Worm (Caenorhabditis elegans) whole organism, early embryonic: ENCODE results near the gene F31B9.3.

Experiments
- ama-1 ChIP-seq: fragments of 150-350 bp; optimal IDR thresholded peaks from 2 replicates; lab custom pipeline; 2014
- ets-7 ChIP-seq: sonication (generic microtip); optimal IDR thresholded peaks from 2 replicates; lab custom pipeline; 2016; ENCODE audit warnings: missing genotype, missing genetic modification characterization, missing compliant biosample characterization
- hmg-4 ChIP-seq: fragments of 200-800 bp; sonication (Bioruptor generic); optimal IDR thresholded peaks from 2 replicates; lab custom pipeline; 2018; ENCODE audit warnings: mild to moderate bottlenecking, missing genetic modification characterization, missing compliant biosample characterization
- hnd-1 ChIP-seq: sonication (generic microtip); optimal IDR thresholded peaks from 2 replicates; lab custom pipeline; 2016; ENCODE audit warnings: missing genetic modification characterization, missing compliant biosample characterization
- pes-1 ChIP-seq: fragments of 200-800 bp; sonication (Bioruptor generic); IDR thresholded peaks from 2 replicates; pipeline ENCODE4 v1.3.6; 2022; ENCODE audit warnings: missing genetic modification reagents, missing genetic modification characterization, missing compliant biosample characterization
- scrt-1 ChIP-seq: fragments of 200-800 bp; sonication (Bioruptor generic); IDR thresholded peaks from 2 replicates; pipeline ENCODE4 v1.3.6; 2022; ENCODE audit warnings: missing genetic modification characterization, missing compliant biosample characterization
- sea-1 ChIP-seq: fragments of 200-800 bp; sonication (Bioruptor generic); conservative IDR thresholded peaks from 2 replicates; pipeline ENCODE4 v1.3.6; 2022; ENCODE audit warnings: missing genetic modification characterization, missing compliant biosample characterization
- tbx-37 ChIP-seq: fragments of 200-800 bp; sonication (Bioruptor generic); conservative IDR thresholded peaks from 2 replicates; pipeline ENCODE4 v1.3.6; 2022; ENCODE audit warnings: missing genetic modification reagents, missing genetic modification characterization, missing compliant biosample characterization
- tra-4 ChIP-seq: sonication (generic microtip); optimal IDR thresholded peaks from 2 replicates; lab custom pipeline; 2017; ENCODE audit warnings: missing genetic modification characterization, missing compliant biosample characterization

DNA sequence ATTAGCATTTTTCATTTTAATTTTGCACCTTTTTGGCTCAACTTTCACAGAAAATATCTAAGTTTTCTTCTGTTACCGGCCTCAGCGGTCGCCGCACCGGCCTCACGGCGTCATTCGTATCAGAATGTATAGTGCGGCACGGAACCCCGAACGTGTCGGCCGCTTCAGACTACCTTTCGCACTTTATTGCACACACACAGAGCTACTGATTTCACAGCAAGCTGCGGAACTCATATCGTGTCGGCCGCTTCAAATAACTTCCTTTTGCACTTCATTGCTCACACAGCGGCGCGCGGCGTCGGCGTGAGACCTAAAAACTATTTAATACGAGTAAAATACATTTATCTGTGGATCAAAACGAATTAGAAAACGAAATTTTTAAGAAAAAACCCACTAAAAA lies 39.1 kb upstream of the F31B9.3 start:
- TF ChIP-seq pes-1 (GFP tag; lab: Robert Waterston, UW) (no peak), hnd-1 (tag; lab: Kevin White, UChicago) (no peak), ama-1 (lab: Kevin White, UChicago) (no peak), hmg-4 (GFP tag; lab: Kevin White, UChicago) (no peak), tbx-37 (GFP tag; lab: Robert Waterston, UW) (no peak), sea-1 (GFP tag; lab: Robert Waterston, UW) (no peak), tra-4 (tag; lab: Kevin White, UChicago) (no peak), ets-7 (tag; lab: Kevin White, UChicago) (no peak), scrt-1 (no peak)
